Worm (Caenorhabditis elegans): Measurements from ENCODE around the gene npr-17.
"Not testable (repeated sequence)": the region's sequence is repeated elsewhere in the genome, so short reads cannot be mapped to it uniquely, and the experiment has no call there.

- 0 out of 2 replicates have a peak, but pooled peaks have one; percentile 53 for TF ChIP-seq flt-1 (GFP tag; IDR thresholded peaks at IDR 0.05)
- not testable (repeated sequence) for TF ChIP-seq T22C8.4 (GFP tag; IDR thresholded peaks at IDR 0.05); cog-1 (tag; optimal IDR thresholded peaks at IDR 0.05); tab-1 (GFP tag; IDR thresholded peaks at IDR 0.05); ztf-23 (GFP tag; IDR thresholded peaks at IDR 0.05)
Observed at ce11 chrIII:7965946-7966692, 30.1 kb downstream of the npr-17 start.

Measured in whole organism, midembryonic.